Worm (Caenorhabditis elegans) whole organism, young adult: Measurements from ENCODE around the gene cul-4.

ENCODE experiments used
- F37B4.10 ChIP-seq: fragments of 200-800 bp; sonication (Bioruptor generic); IDR thresholded peaks from 2 replicates; pipeline ENCODE4 v1.3.6; 2022; ENCODE audit warnings: missing genetic modification characterization, missing compliant biosample characterization
- K11D2.4 ChIP-seq: fragments of 200-800 bp; sonication (Bioruptor generic); IDR thresholded peaks from 2 replicates; pipeline ENCODE4 v1.3.6; 2022; ENCODE audit warnings: missing genetic modification reagents, missing genetic modification characterization, missing compliant biosample characterization
- ZK185.1 ChIP-seq: sonication (generic microtip); optimal IDR thresholded peaks from 2 replicates; lab custom pipeline; 2016; ENCODE audit warnings: mild to moderate bottlenecking, missing genetic modification characterization, missing compliant biosample characterization; ENCODE audit not compliant: poor library complexity, severe bottlenecking
- hsf-1 ChIP-seq: fragments of 200-800 bp; sonication (Bioruptor generic); IDR thresholded peaks from 2 replicates; pipeline ENCODE4 v1.3.6; 2022; ENCODE audit warnings: missing genetic modification reagents, missing genetic modification characterization, missing compliant biosample characterization
- let-526 ChIP-seq: fragments of 200-800 bp; sonication (Bioruptor generic); IDR thresholded peaks from 2 replicates; pipeline ENCODE4 v1.3.6; 2022; ENCODE audit warnings: missing genetic modification reagents, missing genetic modification characterization, missing compliant biosample characterization
- madf-3 ChIP-seq: fragments of 200-800 bp; sonication (Bioruptor generic); IDR thresholded peaks from 2 replicates; pipeline ENCODE4 v1.3.6; 2022; ENCODE audit warnings: missing genetic modification reagents, missing genetic modification characterization, missing compliant biosample characterization
- somi-1 ChIP-seq: fragments of 200-800 bp; sonication (Bioruptor generic); optimal IDR thresholded peaks from 2 replicates; lab custom pipeline; 2018; ENCODE audit warnings: mild to moderate bottlenecking, missing genetic modification characterization, missing compliant biosample characterization
- ztf-18 ChIP-seq: sonication (generic microtip); optimal IDR thresholded peaks from 2 replicates; lab custom pipeline; 2016; ENCODE audit warnings: missing genotype, mild to moderate bottlenecking, missing genetic modification characterization, missing compliant biosample characterization

The cul-4 gene

ce11 chrII:7353027-7353426 lies 51.1 kb downstream of the cul-4 start (continued):
- TF ChIP-seq let-526 (GFP tag; lab: Robert Waterston, UW) (no peak), somi-1 (GFP tag; lab: Kevin White, UChicago) (no peak), ztf-18 (peak; percentile 30), hsf-1 (GFP tag; lab: Robert Waterston, UW) (peak; percentile 23; the same call in 1 of the 2 replicates), K11D2.4 (GFP tag; lab: Robert Waterston, UW) (no peak), F37B4.10 (no peak), madf-3 (GFP tag; lab: Robert Waterston, UW) (no peak), ZK185.1 (tag; lab: Kevin White, UChicago) (no peak)
